Fruit fly (Drosophila melanogaster): Measurements from ENCODE around the gene Cyp4c3.

dm6 chr3R:30933894-30934434 is 40.1 kb downstream of the Cyp4c3 start:
- TF ChIP-seq Jarid2 (GFP tag; optimal IDR thresholded peaks at IDR 0.05) (peak; percentile 4), HLHmδ (GFP tag; optimal IDR thresholded peaks at IDR 0.05) (peak; percentile 65), ap (GFP tag; IDR thresholded peaks at IDR 0.05) (no peak), repo (GFP tag; optimal IDR thresholded peaks at IDR 0.05) (no peak), lmd (GFP tag; IDR thresholded peaks at IDR 0.05) (no peak), Sin3A (optimal IDR thresholded peaks at IDR 0.05) (no peak), CG6272 (GFP tag; IDR thresholded peaks at IDR 0.05) (no peak)
